Worm (Caenorhabditis elegans) whole organism, L4/young adult: Measurements from ENCODE around the gene F45E6.1.

ENCODE experiments used
- dao-5 ChIP-seq: sonication (generic microtip); optimal IDR thresholded peaks from 2 replicates; lab custom pipeline; 2016; ENCODE audit warnings: missing genotype, missing genetic modification characterization, moderate library complexity, missing compliant biosample characterization
- him-1 ChIP-seq: sonication (generic microtip); optimal IDR thresholded peaks from 2 replicates; lab custom pipeline; 2016; ENCODE audit warnings: missing genotype, missing genetic modification reagents, missing genetic modification characterization, missing compliant biosample characterization

ce11 chrX:12478465-12478864, 1.2 kb upstream of the F45E6.1 start:
- no peak for TF ChIP-seq dao-5 (tag; lab: Kevin White, UChicago)
- TF ChIP-seq him-1 (tag; lab: Kevin White, UChicago): no peak
